Worm (Caenorhabditis elegans) whole organism, late embryonic: ENCODE data around the gene glr-2.

Experiments
- F13H6.1 ChIP-seq: sonication (generic microtip); optimal IDR thresholded peaks from 2 replicates; lab custom pipeline; 2016; ENCODE audit warnings: missing genetic modification characterization, missing compliant biosample characterization
- K02D7.2 ChIP-seq: sonication (generic microtip); optimal IDR thresholded peaks from 2 replicates; lab custom pipeline; 2017; ENCODE audit warnings: mild to moderate bottlenecking, missing genetic modification characterization, missing compliant biosample characterization
- K09A11.1 ChIP-seq: sonication (generic microtip); optimal IDR thresholded peaks from 2 replicates; lab custom pipeline; 2017; ENCODE audit warnings: antibody characterized with exemption, mild to moderate bottlenecking, missing genetic modification characterization, missing compliant biosample characterization; ENCODE audit not compliant: insufficient read depth
- T23F11.4 ChIP-seq: fragments of 200-800 bp; sonication (Bioruptor generic); optimal IDR thresholded peaks from 2 replicates; lab custom pipeline; 2018; ENCODE audit warnings: mild to moderate bottlenecking, missing genetic modification characterization, missing compliant biosample characterization
- Y22D7AL.16 ChIP-seq: sonication (generic microtip); optimal IDR thresholded peaks from 2 replicates; lab custom pipeline; 2016; ENCODE audit warnings: missing genetic modification characterization, missing compliant biosample characterization
- ahr-1 ChIP-seq: sonication (generic microtip); optimal IDR thresholded peaks from 2 replicates; lab custom pipeline; 2016; ENCODE audit warnings: missing genetic modification characterization, missing compliant biosample characterization
- ama-1 ChIP-seq: fragments of 150-350 bp; optimal IDR thresholded peaks from 2 replicates; lab custom pipeline; 2014
- ceh-14 ChIP-seq: sonication (generic microtip); optimal IDR thresholded peaks from 2 replicates; lab custom pipeline; 2016; ENCODE audit warnings: missing genotype, missing genetic modification characterization, missing compliant biosample characterization
- ceh-18 ChIP-seq: sonication (generic microtip); optimal IDR thresholded peaks from 2 replicates; lab custom pipeline; 2016; ENCODE audit warnings: missing genetic modification characterization, missing compliant biosample characterization
- ceh-19 ChIP-seq: fragments of 200-800 bp; sonication (Bioruptor generic); optimal IDR thresholded peaks from 2 replicates; lab custom pipeline; 2018; ENCODE audit warnings: mild to moderate bottlenecking, missing genetic modification characterization, missing compliant biosample characterization
- ceh-22 ChIP-seq: sonication (generic microtip); optimal IDR thresholded peaks from 2 replicates; lab custom pipeline; 2017; ENCODE audit warnings: missing biosample characterization, missing genetic modification characterization
- ceh-30 ChIP-seq: fragments of 150-350 bp; optimal IDR thresholded peaks from 2 replicates; lab custom pipeline; 2014; ENCODE audit warnings: missing biosample characterization, missing genetic modification characterization
- che-1 ChIP-seq: sonication (generic microtip); optimal IDR thresholded peaks from 2 replicates; lab custom pipeline; 2016; ENCODE audit warnings: mild to moderate bottlenecking, missing genetic modification characterization, missing compliant biosample characterization
- elt-2 ChIP-seq: sonication (generic microtip); optimal IDR thresholded peaks from 2 replicates; lab custom pipeline; 2016; ENCODE audit warnings: missing genetic modification reagents, missing genetic modification characterization, missing compliant biosample characterization
- ets-4 ChIP-seq: sonication (generic microtip); optimal IDR thresholded peaks from 2 replicates; lab custom pipeline; 2016; ENCODE audit warnings: missing genetic modification characterization, missing compliant biosample characterization
- fax-1 ChIP-seq: sonication (generic microtip); optimal IDR thresholded peaks from 2 replicates; lab custom pipeline; 2016; ENCODE audit warnings: missing genotype, missing genetic modification characterization, missing compliant biosample characterization
- fkh-10 ChIP-seq: fragments of 150-350 bp; optimal IDR thresholded peaks from 2 replicates; lab custom pipeline; 2014; ENCODE audit warnings: missing biosample characterization, missing genetic modification reagents, missing genetic modification characterization
- hlh-30 ChIP-seq: sonication (generic microtip); optimal IDR thresholded peaks from 2 replicates; lab custom pipeline; 2017; ENCODE audit warnings: antibody characterized with exemption, missing genetic modification characterization, missing compliant biosample characterization; ENCODE audit not compliant: insufficient read depth
- hlh-6 ChIP-seq: sonication (generic microtip); optimal IDR thresholded peaks from 2 replicates; lab custom pipeline; 2016; ENCODE audit warnings: missing genotype, missing genetic modification characterization, missing compliant biosample characterization
- lin-11 ChIP-seq: fragments of 200-800 bp; sonication (Bioruptor generic); optimal IDR thresholded peaks from 2 replicates; lab custom pipeline; 2018; ENCODE audit warnings: mild to moderate bottlenecking, missing genetic modification characterization, missing compliant biosample characterization
- mec-3 ChIP-seq: sonication (generic microtip); optimal IDR thresholded peaks from 2 replicates; lab custom pipeline; 2016; ENCODE audit warnings: borderline replicate concordance, missing genetic modification characterization, missing compliant biosample characterization
- odd-2 ChIP-seq: sonication (generic microtip); optimal IDR thresholded peaks from 2 replicates; lab custom pipeline; 2017; ENCODE audit warnings: antibody characterized with exemption, mild to moderate bottlenecking, missing genetic modification characterization, missing compliant biosample characterization
- pag-3 ChIP-seq: sonication (generic microtip); optimal IDR thresholded peaks from 2 replicates; lab custom pipeline; 2016; ENCODE audit warnings: missing compliant biosample characterization, missing genetic modification characterization, borderline replicate concordance
- pat-9 ChIP-seq: fragments of 200-800 bp; sonication (Bioruptor generic); optimal IDR thresholded peaks from 2 replicates; lab custom pipeline; 2018; ENCODE audit warnings: mild to moderate bottlenecking, missing genetic modification characterization, moderate library complexity, missing compliant biosample characterization
- pqm-1 ChIP-seq: sonication (generic microtip); optimal IDR thresholded peaks from 2 replicates; lab custom pipeline; 2016; ENCODE audit warnings: missing genetic modification characterization, missing compliant biosample characterization
- pros-1 ChIP-seq: fragments of 150-350 bp; optimal IDR thresholded peaks from 2 replicates; lab custom pipeline; 2014; ENCODE audit warnings: missing biosample characterization, missing genetic modification reagents, missing genetic modification characterization
- ref-2 ChIP-seq: sonication (generic microtip); optimal IDR thresholded peaks from 2 replicates; lab custom pipeline; 2016; ENCODE audit warnings: missing genetic modification characterization, missing compliant biosample characterization
- rnt-1 ChIP-seq: sonication (generic microtip); optimal IDR thresholded peaks from 2 replicates; lab custom pipeline; 2016; ENCODE audit warnings: missing genetic modification characterization, missing compliant biosample characterization
- sox-2 ChIP-seq: fragments of 200-800 bp; sonication (Bioruptor generic); IDR thresholded peaks from 2 replicates; pipeline ENCODE4 v1.3.6; 2022; ENCODE audit warnings: missing genetic modification reagents, missing genetic modification characterization, missing compliant biosample characterization
- sox-4 ChIP-seq: sonication (generic microtip); optimal IDR thresholded peaks from 2 replicates; lab custom pipeline; 2017; ENCODE audit warnings: mild to moderate bottlenecking, missing genetic modification characterization, inconsistent platforms, missing compliant biosample characterization
- tbx-2 ChIP-seq: sonication (generic microtip); optimal IDR thresholded peaks from 2 replicates; lab custom pipeline; 2016; ENCODE audit warnings: missing genetic modification characterization, missing compliant biosample characterization
- unc-55 ChIP-seq: sonication (generic microtip); optimal IDR thresholded peaks from 2 replicates; lab custom pipeline; 2017; ENCODE audit warnings: missing biosample characterization, missing genetic modification reagents, missing genetic modification characterization

The glr-2 gene

ce11 chrIII:7103940-7104440, 40.8 kb downstream of the glr-2 start, which contains the start of gene cpg-2:
Gene cpg-2, minus strand, starts transcription at chrIII:7103990.
- TF ChIP-seq ceh-19 (no peak), mec-3 (no peak), che-1 (no peak), K02D7.2 (tag; lab: Kevin White, UChicago) (no peak), pqm-1 (tag; lab: Kevin White, UChicago) (no peak), sox-2 (GFP tag; lab: Robert Waterston, UW) (no peak)

- TF ChIP-seq odd-2 (tag; lab: Kevin White, UChicago) (no peak), F13H6.1 (tag; lab: Kevin White, UChicago) (no peak), sox-4 (tag; lab: Kevin White, UChicago) (no peak)
- TF ChIP-seq, all 69 proteins: peak for 0
These were observed 42.8 kb downstream of the glr-2 start for ce11 chrIII:7101814-7102477.

- TF ChIP-seq ets-4 (no peak), ref-2 (tag; lab: Kevin White, UChicago) (no peak), hlh-6 (tag; lab: Kevin White, UChicago) (no peak)
These were observed 44.8 kb downstream of the glr-2 start, which contains the start of gene ZK418.11 for ce11 chrIII:7100001-7100400. Gene ZK418.11, plus strand, starts transcription at chrIII:7100289.

- TF ChIP-seq fkh-10 (GFP tag; lab: Kevin White, UChicago) (no peak), ceh-22 (tag; lab: Kevin White, UChicago) (no peak), hlh-30 (no peak), pqm-1 (tag; lab: Kevin White, UChicago) (no peak), lin-11 (no peak), pros-1 (tag; lab: Kevin White, UChicago) (no peak), ceh-18 (no peak), pag-3 (tag; lab: Kevin White, UChicago) (no peak), elt-2 (tag; lab: Kevin White, UChicago) (no peak), K09A11.1 (tag; lab: Kevin White, UChicago) (no peak), ceh-14 (tag; lab: Kevin White, UChicago) (no peak), pat-9 (tag; lab: Kevin White, UChicago) (no peak), tbx-2 (tag; lab: Kevin White, UChicago) (no peak), ref-2 (tag; lab: Kevin White, UChicago) (no peak), T23F11.4 (GFP tag; lab: Kevin White, UChicago) (no peak), K02D7.2 (tag; lab: Kevin White, UChicago) (no peak)
These were observed 48.3 kb downstream of the glr-2 start for ce11 chrIII:7096481-7096880.

ce11 chrIII:7095156-7095555, 49.6 kb downstream of the glr-2 start, which contains the start of gene nhr-9:
Gene nhr-9, plus strand, starts transcription at chrIII:7095462.
- TF ChIP-seq unc-55 (GFP tag; lab: Kevin White, UChicago) (no peak), Y22D7AL.16 (tag; lab: Kevin White, UChicago) (no peak), rnt-1 (no peak), ahr-1 (tag; lab: Kevin White, UChicago) (no peak), ceh-30 (tag; lab: Kevin White, UChicago) (no peak), ets-4 (no peak), fax-1 (tag; lab: Kevin White, UChicago) (no peak), ama-1 (lab: Kevin White, UChicago) (no peak), K02D7.2 (tag; lab: Kevin White, UChicago) (no peak), mec-3 (no peak)
- TF ChIP-seq, all 69 proteins: peak for 0
